Fruit fly (Drosophila melanogaster): Measurements from ENCODE around the gene CG5921.

DNA sequence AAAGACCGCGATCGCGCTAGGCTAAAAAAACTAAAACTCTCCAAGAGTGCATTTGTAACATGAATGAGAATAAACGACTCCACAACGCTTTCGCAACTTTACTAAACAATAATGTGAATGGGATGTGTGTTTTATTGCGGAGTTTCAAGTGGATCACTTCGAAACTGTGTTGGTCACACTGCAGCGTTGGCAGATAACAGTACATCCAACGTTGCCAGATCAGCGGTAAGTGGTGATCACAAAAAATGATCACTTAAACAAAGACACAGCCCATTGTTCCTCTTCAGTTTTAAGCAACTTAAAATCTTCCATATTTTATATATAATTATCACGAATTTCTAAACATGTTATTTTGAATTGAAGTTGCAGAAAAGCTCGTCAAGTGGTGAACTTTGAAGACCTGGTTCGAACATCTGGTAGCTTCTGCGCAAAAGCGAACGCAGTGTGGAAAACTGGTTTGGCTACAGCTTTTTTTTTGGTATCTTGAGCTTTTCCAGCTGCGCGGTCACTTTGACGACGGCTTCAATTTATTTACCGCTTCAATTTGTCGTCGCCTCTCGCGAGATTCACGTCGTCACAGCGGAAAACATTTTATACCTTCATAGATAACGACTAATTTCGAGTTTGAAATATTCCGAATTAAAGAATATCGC lies at the start of gene CG5921:
- TF ChIP-seq cnc (optimal IDR thresholded peaks at IDR 0.05) (no peak), ovo (GFP tag; optimal IDR thresholded peaks at IDR 0.05) (no peak), Mnt (GFP tag; optimal IDR thresholded peaks at IDR 0.05) (no peak), kay (GFP tag; ENCODE audit: borderline replicate concordance) (no peak), CG1620 (GFP tag; optimal IDR thresholded peaks at IDR 0.05) (no peak), tj (GFP tag; optimal IDR thresholded peaks at IDR 0.05) (no peak), CG5204 (GFP tag; optimal IDR thresholded peaks at IDR 0.05) (no peak), CG12768 (GFP tag; optimal IDR thresholded peaks at IDR 0.05) (no peak), CG11617 (GFP tag; optimal IDR thresholded peaks at IDR 0.05) (no peak)

All from whole organism, adult.